Worm (Caenorhabditis elegans): ENCODE measurements around the gene T16A9.5.

DNA sequence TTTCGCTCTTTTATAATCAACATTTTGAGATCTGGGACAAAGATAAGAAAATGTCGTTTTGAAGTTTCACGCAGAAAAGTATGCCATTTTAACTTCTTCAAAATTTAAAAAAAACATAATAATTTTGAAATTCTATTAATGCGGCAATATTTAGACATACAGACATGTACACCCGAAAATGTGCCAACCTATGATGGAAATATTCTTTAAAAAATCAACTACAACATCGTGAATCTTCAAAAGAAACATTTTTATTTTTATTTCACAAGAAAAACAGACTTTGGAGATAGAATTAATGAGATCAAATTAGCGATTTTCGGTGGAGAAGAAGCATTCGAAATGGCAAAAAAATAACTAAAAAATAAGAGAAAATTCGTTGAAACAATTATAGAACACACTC lies at the start of gene T16A9.5:
- no peak for TF ChIP-seq F22D6.2 (tag; optimal IDR thresholded peaks at IDR 0.05)
- no peak for TF ChIP-seq F57A8.1 (GFP tag; optimal IDR thresholded peaks at IDR 0.05)
- no peak for TF ChIP-seq xnd-1 (tag; optimal IDR thresholded peaks at IDR 0.05)
- no peak for TF ChIP-seq ceh-27 (GFP tag; optimal IDR thresholded peaks at IDR 0.05)
- TF ChIP-seq lin-35 (GFP tag; optimal IDR thresholded peaks at IDR 0.05), result no peak
- no peak for TF ChIP-seq nhr-27 (tag; optimal IDR thresholded peaks at IDR 0.05)
- no peak for TF ChIP-seq ztf-22 (GFP tag; optimal IDR thresholded peaks at IDR 0.05)
- no peak for TF ChIP-seq pha-4 (tag; optimal IDR thresholded peaks at IDR 0.05)
- no peak for TF ChIP-seq bed-2 (GFP tag; IDR thresholded peaks at IDR 0.05)
- TF ChIP-seq madf-10 (tag; optimal IDR thresholded peaks at IDR 0.05), result no peak
- no peak for TF ChIP-seq tlf-1 (GFP tag; optimal IDR thresholded peaks at IDR 0.05)
- TF ChIP-seq nhr-120 (GFP tag; IDR thresholded peaks at IDR 0.05), result no peak
- no peak for TF ChIP-seq hmg-20 (GFP tag; IDR thresholded peaks at IDR 0.05)
- TF ChIP-seq B0336.3 (GFP tag; IDR thresholded peaks at IDR 0.05), result no peak
